Worm (Caenorhabditis elegans) whole organism, late embryonic: ENCODE data around the gene Y69A2AR.50.
A peak's percentile ranks its signal among the peaks of the same experiment; 100 is the strongest.

Source experiments
- C08G9.2 ChIP-seq: sonication (generic microtip); optimal IDR thresholded peaks from 2 replicates; lab custom pipeline; 2016; ENCODE audit warnings: mild to moderate bottlenecking, missing genetic modification characterization, moderate library complexity, missing compliant biosample characterization
- K09A11.1 ChIP-seq: sonication (generic microtip); optimal IDR thresholded peaks from 2 replicates; lab custom pipeline; 2017; ENCODE audit warnings: antibody characterized with exemption, mild to moderate bottlenecking, missing genetic modification characterization, missing compliant biosample characterization; ENCODE audit not compliant: insufficient read depth
- Y22D7AL.16 ChIP-seq: sonication (generic microtip); optimal IDR thresholded peaks from 2 replicates; lab custom pipeline; 2016; ENCODE audit warnings: missing genetic modification characterization, missing compliant biosample characterization
- ahr-1 ChIP-seq: sonication (generic microtip); optimal IDR thresholded peaks from 2 replicates; lab custom pipeline; 2016; ENCODE audit warnings: missing genetic modification characterization, missing compliant biosample characterization
- ama-1 ChIP-seq: fragments of 150-350 bp; optimal IDR thresholded peaks from 2 replicates; lab custom pipeline; 2014
- ceh-18 ChIP-seq: sonication (generic microtip); optimal IDR thresholded peaks from 2 replicates; lab custom pipeline; 2016; ENCODE audit warnings: missing genetic modification characterization, missing compliant biosample characterization
- ceh-2 ChIP-seq: sonication (generic microtip); optimal IDR thresholded peaks from 2 replicates; lab custom pipeline; 2016; ENCODE audit warnings: missing genotype, missing genetic modification characterization, missing compliant biosample characterization
- ceh-31 ChIP-seq: sonication (generic microtip); optimal IDR thresholded peaks from 2 replicates; lab custom pipeline; 2016; ENCODE audit warnings: missing genetic modification characterization, missing compliant biosample characterization
- ceh-34 ChIP-seq: sonication (generic microtip); optimal IDR thresholded peaks from 2 replicates; lab custom pipeline; 2016; ENCODE audit warnings: mild to moderate bottlenecking, missing genetic modification characterization, missing compliant biosample characterization
- ceh-48 ChIP-seq: sonication (generic microtip); optimal IDR thresholded peaks from 2 replicates; lab custom pipeline; 2016; ENCODE audit warnings: missing genetic modification characterization, inconsistent platforms, missing compliant biosample characterization
- dmd-4 ChIP-seq: sonication (generic microtip); optimal IDR thresholded peaks from 2 replicates; lab custom pipeline; 2016; ENCODE audit warnings: borderline replicate concordance, missing genetic modification characterization, missing compliant biosample characterization
- dve-1 ChIP-seq: sonication (generic microtip); optimal IDR thresholded peaks from 2 replicates; lab custom pipeline; 2017; ENCODE audit warnings: antibody characterized with exemption, mild to moderate bottlenecking, missing genetic modification characterization, missing compliant biosample characterization
- elt-2 ChIP-seq: sonication (generic microtip); optimal IDR thresholded peaks from 2 replicates; lab custom pipeline; 2016; ENCODE audit warnings: missing genetic modification reagents, missing genetic modification characterization, missing compliant biosample characterization
- eyg-1 ChIP-seq: sonication (generic microtip); optimal IDR thresholded peaks from 2 replicates; lab custom pipeline; 2016; ENCODE audit warnings: missing genotype, missing genetic modification characterization, missing compliant biosample characterization
- fkh-10 ChIP-seq: fragments of 150-350 bp; optimal IDR thresholded peaks from 2 replicates; lab custom pipeline; 2014; ENCODE audit warnings: missing biosample characterization, missing genetic modification reagents, missing genetic modification characterization
- fkh-6 ChIP-seq: sonication (generic microtip); optimal IDR thresholded peaks from 2 replicates; lab custom pipeline; 2016; ENCODE audit warnings: missing genetic modification characterization, missing compliant biosample characterization
- hlh-13 ChIP-seq: fragments of 200-800 bp; sonication (Bioruptor generic); optimal IDR thresholded peaks from 2 replicates; lab custom pipeline; 2018; ENCODE audit warnings: mild to moderate bottlenecking, missing genetic modification characterization, missing compliant biosample characterization
- hlh-30 ChIP-seq: sonication (generic microtip); optimal IDR thresholded peaks from 2 replicates; lab custom pipeline; 2017; ENCODE audit warnings: antibody characterized with exemption, missing genetic modification characterization, missing compliant biosample characterization; ENCODE audit not compliant: insufficient read depth
- hlh-8 ChIP-seq: sonication (generic microtip); optimal IDR thresholded peaks from 2 replicates; lab custom pipeline; 2016; ENCODE audit warnings: missing genotype, missing genetic modification characterization, missing compliant biosample characterization
- lim-6 ChIP-seq: sonication (generic microtip); optimal IDR thresholded peaks from 2 replicates; lab custom pipeline; 2016; ENCODE audit warnings: missing genetic modification characterization, missing compliant biosample characterization
- nfya-1 ChIP-seq: sonication (generic microtip); optimal IDR thresholded peaks from 2 replicates; lab custom pipeline; 2017; ENCODE audit warnings: missing genetic modification characterization, mild to moderate bottlenecking, missing compliant biosample characterization, antibody characterized with exemption, moderate library complexity
- npax-4 ChIP-seq: sonication (generic microtip); optimal IDR thresholded peaks from 2 replicates; lab custom pipeline; 2016; ENCODE audit warnings: missing genetic modification characterization, missing compliant biosample characterization
- pha-2 ChIP-seq: sonication (generic microtip); optimal IDR thresholded peaks from 2 replicates; lab custom pipeline; 2017; ENCODE audit warnings: mild to moderate bottlenecking, missing genetic modification characterization, missing compliant biosample characterization
- pha-4 ChIP-seq: fragments of 150-350 bp; optimal IDR thresholded peaks from 2 replicates; lab custom pipeline; 2018; ENCODE audit warnings: missing biosample characterization, missing genetic modification reagents, missing genetic modification characterization
- pros-1 ChIP-seq: fragments of 150-350 bp; optimal IDR thresholded peaks from 2 replicates; lab custom pipeline; 2014; ENCODE audit warnings: missing biosample characterization, missing genetic modification reagents, missing genetic modification characterization
- ref-2 ChIP-seq: sonication (generic microtip); optimal IDR thresholded peaks from 2 replicates; lab custom pipeline; 2016; ENCODE audit warnings: missing genetic modification characterization, missing compliant biosample characterization
- rnt-1 ChIP-seq: sonication (generic microtip); optimal IDR thresholded peaks from 2 replicates; lab custom pipeline; 2016; ENCODE audit warnings: missing genetic modification characterization, missing compliant biosample characterization
- sdc-2 ChIP-seq: sonication (generic microtip); optimal IDR thresholded peaks from 2 replicates; lab custom pipeline; 2016; ENCODE audit warnings: missing genotype, missing genetic modification characterization, missing compliant biosample characterization
- sox-2 ChIP-seq: fragments of 200-800 bp; sonication (Bioruptor generic); IDR thresholded peaks from 2 replicates; pipeline ENCODE4 v1.3.6; 2022; ENCODE audit warnings: missing genetic modification reagents, missing genetic modification characterization, missing compliant biosample characterization
- syd-9 ChIP-seq: sonication (generic microtip); optimal IDR thresholded peaks from 2 replicates; lab custom pipeline; 2016; ENCODE audit warnings: mild to moderate bottlenecking, missing genetic modification characterization, moderate library complexity, missing compliant biosample characterization
- tbx-2 ChIP-seq: sonication (generic microtip); optimal IDR thresholded peaks from 2 replicates; lab custom pipeline; 2016; ENCODE audit warnings: missing genetic modification characterization, missing compliant biosample characterization
- tbx-7 ChIP-seq: sonication (generic microtip); optimal IDR thresholded peaks from 2 replicates; lab custom pipeline; 2016; ENCODE audit warnings: missing genotype, missing genetic modification characterization, missing compliant biosample characterization
- ttx-3 ChIP-seq: sonication (generic microtip); optimal IDR thresholded peaks from 2 replicates; lab custom pipeline; 2016; ENCODE audit warnings: missing genetic modification reagents, missing genetic modification characterization, missing compliant biosample characterization
- unc-42 ChIP-seq: sonication (generic microtip); optimal IDR thresholded peaks from 2 replicates; lab custom pipeline; 2016; ENCODE audit warnings: missing genotype, missing genetic modification characterization, missing compliant biosample characterization
- unc-55 ChIP-seq: sonication (generic microtip); optimal IDR thresholded peaks from 2 replicates; lab custom pipeline; 2017; ENCODE audit warnings: missing biosample characterization, missing genetic modification reagents, missing genetic modification characterization

The Y69A2AR.50 gene

DNA sequence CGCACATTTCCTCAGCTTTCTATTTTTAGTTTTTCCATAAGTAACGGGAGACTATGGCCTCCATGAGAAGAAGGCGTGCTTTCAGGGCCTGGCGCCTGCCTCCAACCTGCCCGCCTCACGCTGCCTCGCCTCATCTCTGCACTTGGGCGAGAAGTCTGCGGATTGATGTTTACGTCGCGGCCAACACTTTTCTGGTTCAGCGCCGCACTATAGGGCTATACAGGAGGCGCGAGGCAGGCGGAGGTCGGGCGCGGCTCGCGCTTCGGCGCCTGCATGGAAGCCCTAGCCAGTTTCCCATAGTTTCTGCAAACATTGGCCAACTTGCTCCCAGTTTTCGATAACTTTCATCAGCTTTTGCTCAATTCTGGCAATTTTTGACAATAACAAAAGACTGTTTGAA is 11.0 kb downstream of the Y69A2AR.50 start:
- no peak for TF ChIP-seq ttx-3 (tag; lab: Kevin White, UChicago)
- TF ChIP-seq tbx-7 (tag; lab: Kevin White, UChicago): no peak

DNA sequence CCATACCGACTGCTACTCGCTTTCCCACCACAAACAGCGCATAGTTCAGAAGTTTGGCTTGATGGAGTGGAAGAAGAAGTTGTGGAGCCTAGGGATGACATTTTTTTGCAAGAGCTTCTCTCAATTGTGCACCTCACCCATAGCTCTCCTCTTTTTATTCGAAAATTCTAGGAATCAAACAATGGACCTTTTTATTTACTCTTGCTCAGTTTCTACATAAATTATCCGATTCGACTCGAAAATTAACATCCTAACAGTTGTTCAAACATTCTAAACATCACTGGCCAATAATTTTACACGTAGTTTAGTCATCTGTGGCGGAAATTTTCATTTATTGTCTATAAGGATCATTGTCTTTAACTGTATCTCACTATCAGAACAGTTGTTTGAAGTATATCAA is 19.3 kb downstream of the Y69A2AR.50 start, which contains the start of gene nhr-242:
Gene nhr-242, minus strand, starts transcription at position 101 of the 400 bp plus-strand sequence.
- TF ChIP-seq pha-4 (no peak), lim-6 (tag; lab: Kevin White, UChicago) (no peak), pros-1 (tag; lab: Kevin White, UChicago) (no peak), ama-1 (lab: Kevin White, UChicago) (no peak), hlh-8 (tag; lab: Kevin White, UChicago) (no peak), ahr-1 (tag; lab: Kevin White, UChicago) (no peak)

DNA sequence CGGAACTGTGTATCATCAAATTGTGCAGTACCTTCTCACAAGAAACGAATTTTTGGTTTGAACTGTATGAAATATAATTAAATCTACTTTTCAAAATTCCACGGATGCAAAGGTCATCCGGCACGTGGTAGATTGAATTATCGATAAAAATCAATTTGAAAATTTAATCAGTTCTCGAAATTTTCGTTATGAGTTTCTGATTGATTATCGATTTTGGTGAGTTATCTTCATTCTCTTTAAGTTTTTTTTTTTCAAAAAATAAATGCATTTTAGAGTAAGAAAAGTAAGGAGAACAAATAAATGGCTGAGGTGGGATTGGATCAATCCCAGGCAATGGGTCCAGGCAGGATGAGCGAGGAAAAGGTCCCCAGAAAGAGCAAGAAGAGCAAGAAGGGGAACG is 35.2 kb downstream of the Y69A2AR.50 start, which contains the start of gene Y69A2AR.47:
Gene Y69A2AR.47, plus strand, starts transcription at position 301 of the 400 bp plus-strand sequence.
- no peak for TF ChIP-seq pha-2 (tag; lab: Kevin White, UChicago)
- TF ChIP-seq hlh-13 (GFP tag; lab: Kevin White, UChicago): no peak
- TF ChIP-seq unc-42 (tag; lab: Kevin White, UChicago): no peak
- TF ChIP-seq dmd-4 (tag; lab: Kevin White, UChicago): no peak
- no peak for TF ChIP-seq C08G9.2 (tag; lab: Kevin White, UChicago)
- TF ChIP-seq unc-55 (GFP tag; lab: Kevin White, UChicago): no peak
- TF ChIP-seq ceh-2 (tag; lab: Kevin White, UChicago): no peak
- no peak for TF ChIP-seq sdc-2 (tag; lab: Kevin White, UChicago)
- no peak for TF ChIP-seq rnt-1 (tag; lab: Kevin White, UChicago)

DNA sequence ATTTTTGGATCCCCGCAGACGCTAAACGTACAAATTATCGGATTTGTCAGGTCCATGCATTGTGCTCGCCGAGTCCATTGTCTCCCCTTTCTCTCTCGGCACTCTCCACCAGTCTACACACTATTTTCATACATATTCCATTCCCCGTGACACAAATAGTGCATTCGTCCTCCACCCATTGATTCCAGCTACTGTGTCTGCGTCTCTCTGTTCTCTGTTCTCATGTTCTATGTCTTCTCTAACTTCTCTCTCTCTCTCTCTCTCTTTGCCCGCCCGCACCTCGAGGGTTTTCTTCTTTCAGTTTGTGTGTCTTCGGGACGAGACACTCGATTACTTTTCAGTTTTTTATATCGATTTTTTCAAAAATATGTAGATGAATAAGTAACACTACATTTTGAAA is 37.5 kb downstream of the Y69A2AR.50 start:
- TF ChIP-seq eyg-1 (tag; lab: Kevin White, UChicago) (no peak), tbx-7 (tag; lab: Kevin White, UChicago) (no peak), rnt-1 (tag; lab: Kevin White, UChicago) (peak; percentile 26), dve-1 (tag; lab: Kevin White, UChicago) (no peak), ref-2 (tag; lab: Kevin White, UChicago) (peak; percentile 51), npax-4 (tag; lab: Kevin White, UChicago) (no peak), hlh-30 (tag; lab: Kevin White, UChicago) (peak; percentile 98), pros-1 (tag; lab: Kevin White, UChicago) (peak; percentile 16), ceh-48 (tag; lab: Kevin White, UChicago) (peak; percentile 79), fkh-6 (tag; lab: Kevin White, UChicago) (peak; percentile 19), ceh-31 (peak; percentile 90), hlh-8 (tag; lab: Kevin White, UChicago) (peak; percentile 16), unc-42 (tag; lab: Kevin White, UChicago) (peak; percentile 66), tbx-2 (tag; lab: Kevin White, UChicago) (peak; percentile 80), ceh-34 (tag; lab: Kevin White, UChicago) (peak; percentile 40), C08G9.2 (tag; lab: Kevin White, UChicago) (no peak), Y22D7AL.16 (tag; lab: Kevin White, UChicago) (no peak), elt-2 (no peak), K09A11.1 (peak; percentile 22), fkh-10 (GFP tag; lab: Kevin White, UChicago) (peak; percentile 10), ahr-1 (tag; lab: Kevin White, UChicago) (no peak), unc-55 (GFP tag; lab: Kevin White, UChicago) (peak; percentile 82), syd-9 (tag; lab: Kevin White, UChicago) (no peak), nfya-1 (tag; lab: Kevin White, UChicago) (peak; percentile 83), sox-2 (peak; percentile 87), ceh-18 (tag; lab: Kevin White, UChicago) (peak; percentile 87)
